Fruit fly (Drosophila melanogaster) whole organism, prepupa: Measurements from ENCODE around the gene CG3517.
A peak's percentile ranks its signal among the peaks of the same experiment; 100 is the strongest.

Experiments
- CG15336 ChIP-seq: fragments of 200-800 bp; sonication (Bioruptor generic); IDR thresholded peaks from 2 replicates; pipeline ENCODE4 v1.3.6; 2022; ENCODE audit warnings: missing biosample characterization, missing genetic modification characterization
- CG6792 ChIP-seq: fragments of 200-800 bp; sonication (Bioruptor generic); optimal IDR thresholded peaks from 3 replicates; lab custom pipeline; 2016; ENCODE audit warnings: missing biosample characterization, missing genetic modification characterization
- CG8119 ChIP-seq: fragments of 200-800 bp; sonication (Bioruptor generic); IDR thresholded peaks from 3 replicates; pipeline ENCODE4 v1.3.6; 2022; ENCODE audit warnings: missing biosample characterization, missing genetic modification characterization
- OdsH ChIP-seq: fragments of 200-800 bp; sonication (Bioruptor generic); optimal IDR thresholded peaks from 3 replicates; lab custom pipeline; 2016; ENCODE audit warnings: missing biosample characterization, missing genetic modification characterization
- net ChIP-seq: fragments of 200-800 bp; sonication (Bioruptor generic); optimal IDR thresholded peaks from 3 replicates; lab custom pipeline; 2016; ENCODE audit warnings: missing biosample characterization, missing genetic modification characterization

DNA sequence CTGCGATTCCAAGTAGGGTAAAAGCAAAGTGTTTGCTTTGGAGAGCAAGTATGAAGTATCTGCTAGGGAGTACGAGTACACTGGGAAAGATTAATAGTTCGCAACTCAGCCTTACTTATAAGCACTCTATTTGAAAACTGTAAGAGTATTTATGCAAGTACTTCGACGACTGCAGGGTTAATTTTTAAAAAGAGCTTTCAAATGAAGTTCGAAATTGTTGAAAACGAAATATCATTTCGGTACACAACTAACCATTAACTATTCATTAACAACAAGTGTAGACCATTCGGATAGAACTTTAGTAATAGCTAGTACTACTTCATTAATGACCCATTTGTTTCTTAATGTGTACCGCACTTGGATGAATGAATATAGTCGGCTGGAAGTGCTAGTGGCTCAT is 41.7 kb downstream of the CG3517 start:
- TF ChIP-seq OdsH (GFP tag; lab: Kevin White, UChicago) (peak; percentile 26), CG15336 (GFP tag; lab: Robert Waterston, UW) (no peak), net (GFP tag; lab: Kevin White, UChicago) (no peak), CG6792 (no peak), CG8119 (GFP tag; lab: Robert Waterston, UW) (no peak)
